Worm (Caenorhabditis elegans) whole organism, L1 larva: ENCODE measurements around the gene T05A8.11.

Source experiments
- efl-1 ChIP-seq, 4 experiments: fragments of 150-350 bp; optimal IDR thresholded peaks in 3 of 4; peaks in 1 of 4; 1 replicate in 1 of 4; 2 replicates in 3 of 4; lab custom pipeline; 2014; ENCODE audit warnings: missing biosample characterization in 2 of 4, missing genetic modification characterization in 2 of 4, missing genetic modification reagents in 2 of 4

Gene T05A8.11

DNA sequence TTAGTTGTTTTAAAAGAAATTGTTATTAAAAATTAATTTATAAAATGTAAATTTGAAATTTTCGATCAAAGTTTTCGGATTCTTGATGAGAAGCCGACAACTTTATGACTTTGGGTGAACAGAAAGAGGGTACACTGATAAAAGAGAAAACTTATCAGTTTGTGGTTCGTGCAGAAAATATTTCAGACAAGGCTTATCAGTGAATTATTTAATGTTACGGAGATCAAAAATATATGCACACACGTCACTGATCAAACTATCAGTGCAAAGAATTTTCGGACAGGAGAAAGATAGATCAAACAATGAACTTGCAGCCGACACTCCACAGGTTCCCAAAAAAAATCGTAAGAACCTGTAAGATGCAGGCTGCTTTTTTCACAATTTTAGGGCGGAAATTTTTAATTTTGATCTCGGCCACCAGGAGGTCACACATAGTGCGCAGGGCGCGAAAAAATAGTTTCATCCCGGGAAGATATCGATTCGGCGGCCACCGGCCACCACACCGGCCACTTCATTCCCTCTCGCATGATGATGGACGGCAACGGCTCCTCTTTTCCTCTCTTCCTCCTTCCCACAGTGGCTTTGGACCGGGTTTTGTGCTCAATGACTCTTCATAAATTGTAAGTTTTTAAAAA is 47.8 kb downstream of the T05A8.11 start, which contains the start of gene F22E5.17 (continued):
- no peak for TF ChIP-seq efl-1 (optimal IDR thresholded peaks at IDR 0.05; lab: Kevin White, UChicago)
- TF ChIP-seq efl-1 (GFP tag; optimal IDR thresholded peaks at IDR 0.05 in 1 of 2; lab: Kevin White, UChicago): no peak
- TF ChIP-seq, all 84 proteins: peak for 4
